Worm (Caenorhabditis elegans) whole organism, young adult: ENCODE data around the gene W02H3.3.
A peak's percentile ranks its signal among the peaks of the same experiment; 100 is the strongest.

Experiments
- B0019.2 ChIP-seq: fragments of 200-800 bp; sonication (Bioruptor generic); conservative IDR thresholded peaks from 2 replicates; pipeline ENCODE4 v1.3.6; 2022; ENCODE audit warnings: missing genetic modification reagents, missing genetic modification characterization, missing compliant biosample characterization
- B0261.1 ChIP-seq: sonication (generic microtip); optimal IDR thresholded peaks from 2 replicates; lab custom pipeline; 2016; ENCODE audit warnings: mild to moderate bottlenecking, missing genetic modification characterization, moderate library complexity, missing compliant biosample characterization
- C17E4.6 ChIP-seq: fragments of 200-800 bp; sonication (Bioruptor generic); IDR thresholded peaks from 2 replicates; pipeline ENCODE4 v1.3.6; 2022; ENCODE audit warnings: missing genetic modification reagents, missing genetic modification characterization, missing compliant biosample characterization
- D2030.7 ChIP-seq: fragments of 200-800 bp; sonication (Bioruptor generic); IDR thresholded peaks from 2 replicates; pipeline ENCODE4 v1.3.6; 2022; ENCODE audit warnings: missing genetic modification reagents, missing genetic modification characterization, missing compliant biosample characterization
- F22D6.2 ChIP-seq: sonication (generic microtip); optimal IDR thresholded peaks from 2 replicates; lab custom pipeline; 2016; ENCODE audit warnings: mild to moderate bottlenecking, missing genetic modification characterization, missing compliant biosample characterization
- F33H1.4 ChIP-seq: fragments of 200-800 bp; sonication (Bioruptor generic); IDR thresholded peaks from 2 replicates; pipeline ENCODE4 v1.3.6; 2022; ENCODE audit warnings: missing genetic modification reagents, missing genetic modification characterization, missing compliant biosample characterization
- F52B5.7 ChIP-seq: sonication (generic microtip); optimal IDR thresholded peaks from 2 replicates; lab custom pipeline; 2016; ENCODE audit warnings: mild to moderate bottlenecking, missing genetic modification characterization, missing compliant biosample characterization
- F57C9.4 ChIP-seq: sonication (generic microtip); optimal IDR thresholded peaks from 2 replicates; lab custom pipeline; 2017; ENCODE audit warnings: mild to moderate bottlenecking, missing genetic modification characterization, missing compliant biosample characterization
- Y53G8AR.9 ChIP-seq: fragments of 200-800 bp; sonication (Bioruptor generic); conservative IDR thresholded peaks from 2 replicates; pipeline ENCODE4 v1.3.6; 2022; ENCODE audit warnings: missing genetic modification reagents, missing genetic modification characterization, missing compliant biosample characterization
- Y79H2A.3 ChIP-seq: fragments of 200-800 bp; sonication (Bioruptor generic); conservative IDR thresholded peaks from 2 replicates; pipeline ENCODE4 v1.3.6; 2022; ENCODE audit warnings: missing genetic modification reagents, missing genetic modification characterization, missing compliant biosample characterization
- aptf-2 ChIP-seq: fragments of 200-800 bp; sonication (Bioruptor generic); conservative IDR thresholded peaks from 2 replicates; pipeline ENCODE4 v1.3.6; 2022; ENCODE audit warnings: missing genetic modification reagents, missing genetic modification characterization, missing compliant biosample characterization
- atf-7 ChIP-seq: sonication (generic microtip); optimal IDR thresholded peaks from 2 replicates; lab custom pipeline; 2017; ENCODE audit warnings: mild to moderate bottlenecking, missing genetic modification characterization, missing compliant biosample characterization
- athp-1 ChIP-seq: sonication (generic microtip); optimal IDR thresholded peaks from 2 replicates; lab custom pipeline; 2017; ENCODE audit warnings: mild to moderate bottlenecking, missing genetic modification characterization, missing compliant biosample characterization
- attf-3 ChIP-seq: fragments of 200-800 bp; sonication (Bioruptor generic); conservative IDR thresholded peaks from 2 replicates; pipeline ENCODE4 v1.3.6; 2022; ENCODE audit warnings: missing genetic modification reagents, missing genetic modification characterization, missing compliant biosample characterization
- ceh-40 ChIP-seq: fragments of 200-800 bp; sonication (Bioruptor generic); IDR thresholded peaks from 2 replicates; pipeline ENCODE4 v1.3.6; 2022; ENCODE audit warnings: missing genetic modification characterization, missing compliant biosample characterization
- ceh-91 ChIP-seq: fragments of 200-800 bp; sonication (Bioruptor generic); IDR thresholded peaks from 2 replicates; pipeline ENCODE4 v1.3.6; 2022; ENCODE audit warnings: missing genetic modification reagents, missing genetic modification characterization, missing compliant biosample characterization
- chd-7 ChIP-seq: sonication (generic microtip); optimal IDR thresholded peaks from 2 replicates; lab custom pipeline; 2016; ENCODE audit warnings: mild to moderate bottlenecking, missing genetic modification characterization, moderate library complexity, missing compliant biosample characterization
- egrh-3 ChIP-seq: fragments of 200-800 bp; sonication (Bioruptor generic); IDR thresholded peaks from 2 replicates; pipeline ENCODE4 v1.3.6; 2022; ENCODE audit warnings: missing genetic modification reagents, missing genetic modification characterization, missing compliant biosample characterization
- fkh-3 ChIP-seq: sonication (generic microtip); optimal IDR thresholded peaks from 2 replicates; lab custom pipeline; 2016; ENCODE audit warnings: mild to moderate bottlenecking, missing genetic modification characterization, missing compliant biosample characterization
- him-1 ChIP-seq: sonication (generic microtip); optimal IDR thresholded peaks from 2 replicates; lab custom pipeline; 2016; ENCODE audit warnings: missing genotype, missing genetic modification reagents, missing genetic modification characterization, missing compliant biosample characterization
- hmg-20 ChIP-seq: fragments of 200-800 bp; sonication (Bioruptor generic); IDR thresholded peaks from 2 replicates; pipeline ENCODE4 v1.3.6; 2022; ENCODE audit warnings: missing genetic modification reagents, missing genetic modification characterization, missing compliant biosample characterization
- hrde-1 ChIP-seq: sonication (generic microtip); optimal IDR thresholded peaks from 2 replicates; lab custom pipeline; 2016; ENCODE audit warnings: missing genetic modification characterization, mild to moderate bottlenecking, missing compliant biosample characterization, moderate library complexity, missing genotype, missing genetic modification reagents, borderline replicate concordance
- lag-1 ChIP-seq: fragments of 200-800 bp; sonication (Bioruptor generic); IDR thresholded peaks from 2 replicates; pipeline ENCODE4 v1.3.6; 2022; ENCODE audit warnings: missing genetic modification reagents, missing genetic modification characterization, missing compliant biosample characterization
- let-526 ChIP-seq: fragments of 200-800 bp; sonication (Bioruptor generic); IDR thresholded peaks from 2 replicates; pipeline ENCODE4 v1.3.6; 2022; ENCODE audit warnings: missing genetic modification reagents, missing genetic modification characterization, missing compliant biosample characterization
- lin-26 ChIP-seq: fragments of 200-800 bp; sonication (Bioruptor generic); IDR thresholded peaks from 2 replicates; pipeline ENCODE4 v1.3.6; 2022; ENCODE audit warnings: missing genetic modification reagents, missing genetic modification characterization, missing compliant biosample characterization
- lin-54 ChIP-seq: fragments of 200-800 bp; sonication (Bioruptor generic); optimal IDR thresholded peaks from 2 replicates; lab custom pipeline; 2018; ENCODE audit warnings: mild to moderate bottlenecking, missing genetic modification characterization, missing compliant biosample characterization
- lir-1 ChIP-seq: fragments of 200-800 bp; sonication (Bioruptor generic); conservative IDR thresholded peaks from 2 replicates; pipeline ENCODE4 v1.3.6; 2022; ENCODE audit warnings: missing genetic modification reagents, missing genetic modification characterization, missing compliant biosample characterization
- lsy-27 ChIP-seq: sonication (generic microtip); optimal IDR thresholded peaks from 2 replicates; lab custom pipeline; 2017; ENCODE audit warnings: missing genetic modification characterization, mild to moderate bottlenecking, missing compliant biosample characterization, antibody characterized with exemption, missing genotype, borderline replicate concordance; ENCODE audit not compliant: insufficient read depth
- madf-10 ChIP-seq: sonication (generic microtip); optimal IDR thresholded peaks from 2 replicates; lab custom pipeline; 2016; ENCODE audit warnings: mild to moderate bottlenecking, missing genetic modification characterization, missing compliant biosample characterization
- madf-8 ChIP-seq: fragments of 200-800 bp; sonication (Bioruptor generic); conservative IDR thresholded peaks from 2 replicates; pipeline ENCODE4 v1.3.6; 2022; ENCODE audit warnings: missing genetic modification reagents, missing genetic modification characterization, missing compliant biosample characterization
- mel-28 ChIP-seq: sonication (generic microtip); optimal IDR thresholded peaks from 2 replicates; lab custom pipeline; 2016; ENCODE audit warnings: borderline replicate concordance, mild to moderate bottlenecking, missing genetic modification characterization, missing compliant biosample characterization
- nfya-2 ChIP-seq: fragments of 200-800 bp; sonication (Bioruptor generic); IDR thresholded peaks from 2 replicates; pipeline ENCODE4 v1.3.6; 2022; ENCODE audit warnings: missing genetic modification reagents, missing genetic modification characterization, missing compliant biosample characterization
- nhr-27 ChIP-seq: fragments of 200-800 bp; sonication (Bioruptor generic); optimal IDR thresholded peaks from 2 replicates; lab custom pipeline; 2018; ENCODE audit warnings: mild to moderate bottlenecking, missing genetic modification characterization, moderate library complexity, missing compliant biosample characterization
- pbrm-1 ChIP-seq: fragments of 200-800 bp; sonication (Bioruptor generic); IDR thresholded peaks from 2 replicates; pipeline ENCODE4 v1.3.6; 2022; ENCODE audit warnings: missing genetic modification reagents, missing genetic modification characterization, missing compliant biosample characterization
- pha-4 ChIP-seq: fragments of 150-350 bp; sonication (generic microtip); optimal IDR thresholded peaks from 2 replicates; lab custom pipeline; 2014; ENCODE audit warnings: missing biosample characterization, missing genetic modification reagents, missing genetic modification characterization
- rec-8 ChIP-seq, 2 experiments: sonication (generic microtip); optimal IDR thresholded peaks; 2 replicates each; lab custom pipeline; 2016; ENCODE audit warnings: mild to moderate bottlenecking in 2 of 2, missing genetic modification characterization in 2 of 2, missing genetic modification reagents in 2 of 2, missing genotype in 2 of 2, missing biosample characterization in 1 of 2, missing compliant biosample characterization in 1 of 2, moderate library complexity in 1 of 2
- snpc-1.3 ChIP-seq: sonication (generic microtip); optimal IDR thresholded peaks from 2 replicates; lab custom pipeline; 2017; ENCODE audit warnings: missing genetic modification characterization, mild to moderate bottlenecking, missing compliant biosample characterization, antibody characterized with exemption, moderate library complexity, missing genotype, missing genetic modification reagents; ENCODE audit not compliant: insufficient read depth
- snpc-3.4 ChIP-seq: sonication (generic microtip); optimal IDR thresholded peaks from 2 replicates; lab custom pipeline; 2017; ENCODE audit warnings: missing genetic modification characterization, mild to moderate bottlenecking, missing compliant biosample characterization, antibody characterized with exemption, moderate library complexity, missing genotype, missing genetic modification reagents
- somi-1 ChIP-seq: fragments of 200-800 bp; sonication (Bioruptor generic); optimal IDR thresholded peaks from 2 replicates; lab custom pipeline; 2018; ENCODE audit warnings: mild to moderate bottlenecking, missing genetic modification characterization, missing compliant biosample characterization
- tbp1 ChIP-seq: fragments of 200-800 bp; sonication (Bioruptor generic); optimal IDR thresholded peaks from 2 replicates; lab custom pipeline; 2018; ENCODE audit warnings: mild to moderate bottlenecking, missing genetic modification characterization, missing compliant biosample characterization
- tbx-9 ChIP-seq: sonication (generic microtip); optimal IDR thresholded peaks from 2 replicates; lab custom pipeline; 2016; ENCODE audit warnings: borderline replicate concordance, missing genetic modification characterization, inconsistent platforms, missing compliant biosample characterization
- tlf-1 ChIP-seq: fragments of 200-800 bp; sonication (Bioruptor generic); optimal IDR thresholded peaks from 2 replicates; lab custom pipeline; 2018; ENCODE audit warnings: mild to moderate bottlenecking, missing genetic modification characterization, missing compliant biosample characterization
- unc-62 ChIP-seq: fragments of 150-350 bp; optimal IDR thresholded peaks from 2 replicates; lab custom pipeline; 2014; ENCODE audit warnings: missing biosample characterization, missing genetic modification reagents, missing genetic modification characterization
- ztf-18 ChIP-seq: sonication (generic microtip); optimal IDR thresholded peaks from 2 replicates; lab custom pipeline; 2016; ENCODE audit warnings: missing genotype, mild to moderate bottlenecking, missing genetic modification characterization, missing compliant biosample characterization
- ztf-22 ChIP-seq: fragments of 200-800 bp; sonication (Bioruptor generic); optimal IDR thresholded peaks from 2 replicates; lab custom pipeline; 2018; ENCODE audit warnings: mild to moderate bottlenecking, missing genetic modification characterization, moderate library complexity, missing compliant biosample characterization
- ztf-26 ChIP-seq: sonication (generic microtip); optimal IDR thresholded peaks from 2 replicates; lab custom pipeline; 2017; ENCODE audit warnings: missing genetic modification characterization, missing compliant biosample characterization
- ztf-28 ChIP-seq: fragments of 200-800 bp; sonication (Bioruptor generic); IDR thresholded peaks from 2 replicates; pipeline ENCODE4 v1.3.6; 2022; ENCODE audit warnings: missing genetic modification reagents, missing genetic modification characterization, missing compliant biosample characterization

W02H3.3 gene

ce11 chrX:11093985-11094593, 3.9 kb downstream of the W02H3.3 start:
- TF ChIP-seq rec-8 (tag; optimal IDR thresholded peaks at IDR 0.05; lab: Kevin White, UChicago) (peak; percentile 57 to 74), somi-1 (GFP tag; lab: Kevin White, UChicago) (peak; percentile 99), madf-10 (peak; percentile 97), nhr-27 (tag; lab: Kevin White, UChicago) (peak; percentile 90), mel-28 (tag; lab: Kevin White, UChicago) (peak; percentile 51), lsy-27 (no peak), B0261.1 (tag; lab: Kevin White, UChicago) (peak; percentile 68), pha-4 (tag; lab: Kevin White, UChicago) (peak; percentile 98), tbx-9 (tag; lab: Kevin White, UChicago) (peak; percentile 55), snpc-3.4 (tag; lab: Kevin White, UChicago) (peak; percentile 60), lir-1 (GFP tag; lab: Robert Waterston, UW) (peak; percentile 96), F52B5.7 (tag; lab: Kevin White, UChicago) (peak; percentile 99), aptf-2 (GFP tag; lab: Robert Waterston, UW) (0 out of 2 replicates have a peak, but pooled peaks have one; percentile 48), F33H1.4 (GFP tag; lab: Robert Waterston, UW) (peak; percentile 53), atf-7 (peak; percentile 99), hmg-20 (GFP tag; lab: Robert Waterston, UW) (peak; percentile 97), ztf-26 (tag; lab: Kevin White, UChicago) (peak; percentile 100), F22D6.2 (tag; lab: Kevin White, UChicago) (peak; percentile 97), let-526 (GFP tag; lab: Robert Waterston, UW) (peak; percentile 93), athp-1 (tag; lab: Kevin White, UChicago) (peak; percentile 82), pbrm-1 (GFP tag; lab: Robert Waterston, UW) (peak; percentile 98), nfya-2 (GFP tag; lab: Robert Waterston, UW) (no peak), Y79H2A.3 (GFP tag; lab: Robert Waterston, UW) (no peak), C17E4.6 (GFP tag; lab: Robert Waterston, UW) (peak; percentile 91), D2030.7 (no peak), chd-7 (tag; lab: Kevin White, UChicago) (peak; percentile 99), tlf-1 (GFP tag; lab: Kevin White, UChicago) (peak; percentile 99), ceh-91 (GFP tag; lab: Robert Waterston, UW) (peak; percentile 28; the same call in 1 of the 2 replicates), fkh-3 (tag; lab: Kevin White, UChicago) (peak; percentile 69), ztf-28 (GFP tag; lab: Robert Waterston, UW) (peak; percentile 59; the same call in 1 of the 2 replicates), tbp1 (GFP tag; lab: Kevin White, UChicago) (peak; percentile 82), lin-54 (GFP tag; lab: Kevin White, UChicago) (peak; percentile 94), hrde-1 (tag; lab: Kevin White, UChicago) (peak; percentile 71), attf-3 (GFP tag; lab: Robert Waterston, UW) (peak; percentile 61), F57C9.4 (peak; percentile 89), snpc-1.3 (tag; lab: Kevin White, UChicago) (peak; percentile 35), B0019.2 (GFP tag; lab: Robert Waterston, UW) (no peak), lag-1 (GFP tag; lab: Robert Waterston, UW) (peak; percentile 98), madf-8 (GFP tag; lab: Robert Waterston, UW) (no peak), lin-26 (GFP tag; lab: Robert Waterston, UW) (peak; percentile 89), ztf-22 (peak; percentile 97), ztf-18 (peak; percentile 80), Y53G8AR.9 (peak; percentile 100), him-1 (peak; percentile 7), unc-62 (GFP tag; lab: Kevin White, UChicago) (peak; percentile 78), egrh-3 (GFP tag; lab: Robert Waterston, UW) (no peak; the same call in none of the 2 replicates), ceh-40 (GFP tag; lab: Robert Waterston, UW) (peak; percentile 91)
